Worm (Caenorhabditis elegans) whole organism, midembryonic: Measurements from ENCODE around the gene T26G10.4.

Experiments
- cog-1 ChIP-seq: sonication (generic microtip); optimal IDR thresholded peaks from 2 replicates; lab custom pipeline; 2016; ENCODE audit warnings: missing genetic modification characterization, missing compliant biosample characterization
- klf-2 ChIP-seq: fragments of 200-800 bp; sonication (Bioruptor generic); conservative IDR thresholded peaks from 2 replicates; pipeline ENCODE4 v1.3.6; 2022; ENCODE audit warnings: missing genetic modification reagents, missing genetic modification characterization, missing compliant biosample characterization
- ref-1 ChIP-seq: fragments of 200-800 bp; sonication (Bioruptor generic); conservative IDR thresholded peaks from 2 replicates; pipeline ENCODE4 v1.3.6; 2022; ENCODE audit warnings: missing genetic modification reagents, missing genetic modification characterization, missing compliant biosample characterization
- ztf-23 ChIP-seq: fragments of 200-800 bp; sonication (Bioruptor generic); IDR thresholded peaks from 2 replicates; pipeline ENCODE4 v1.3.6; 2022; ENCODE audit warnings: missing genetic modification reagents, missing genetic modification characterization, missing compliant biosample characterization

DNA sequence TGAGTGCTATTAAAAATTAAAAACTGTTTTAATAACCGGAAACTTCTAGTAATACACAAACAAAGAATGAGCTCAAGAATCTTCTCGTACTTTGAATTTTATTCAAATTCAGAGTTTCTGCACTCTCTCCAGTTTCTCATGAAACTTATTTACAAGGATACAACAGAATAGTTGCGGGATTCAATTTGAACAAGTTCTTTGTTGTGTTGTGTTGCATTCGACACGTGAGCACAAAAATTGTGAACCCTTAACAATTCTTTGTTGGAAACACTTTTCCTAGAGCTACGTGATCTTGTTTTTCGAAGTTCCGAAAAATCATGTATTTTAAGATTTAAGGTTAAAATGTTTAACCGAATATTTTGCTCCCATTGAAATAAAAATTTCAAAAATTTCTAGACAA lies 46.6 kb upstream of the T26G10.4 start:
- TF ChIP-seq cog-1 (tag; lab: Kevin White, UChicago) (no peak), ztf-23 (GFP tag; lab: Robert Waterston, UW) (no peak), ref-1 (GFP tag; lab: Robert Waterston, UW) (no peak), klf-2 (GFP tag; lab: Robert Waterston, UW) (no peak)
